Fruit fly (Drosophila melanogaster) ovary, adult (tissue): ENCODE data around the gene CG42814.

ENCODE experiments used
- CG17801 ChIP-seq: fragments of 200-800 bp; optimal IDR thresholded peaks from 2 replicates; lab custom pipeline; 2019; ENCODE audit warnings: missing biosample characterization, mild to moderate bottlenecking, missing genetic modification characterization, moderate library complexity; ENCODE audit not compliant: partially characterized antibody

CG42814 gene

DNA sequence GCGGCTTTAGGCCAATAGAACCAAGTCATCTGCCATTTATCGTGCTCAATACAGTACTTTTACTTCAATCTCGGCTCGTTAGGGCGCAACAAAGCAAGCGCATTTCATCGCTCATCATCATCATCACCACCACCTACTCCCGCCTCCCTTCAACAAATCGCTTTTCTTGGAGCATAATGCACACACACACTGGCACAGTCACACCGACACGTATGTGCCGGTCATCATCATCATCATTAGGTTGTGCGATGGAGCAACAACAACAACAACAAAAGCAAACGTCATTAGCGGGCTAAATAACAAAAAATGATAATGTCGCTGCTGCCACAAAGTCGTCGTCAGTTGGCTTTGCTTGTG, 16.1 kb upstream of the CG42814 start:
- no peak for TF ChIP-seq CG17801 (GFP tag; lab: Kevin White, UChicago)

DNA sequence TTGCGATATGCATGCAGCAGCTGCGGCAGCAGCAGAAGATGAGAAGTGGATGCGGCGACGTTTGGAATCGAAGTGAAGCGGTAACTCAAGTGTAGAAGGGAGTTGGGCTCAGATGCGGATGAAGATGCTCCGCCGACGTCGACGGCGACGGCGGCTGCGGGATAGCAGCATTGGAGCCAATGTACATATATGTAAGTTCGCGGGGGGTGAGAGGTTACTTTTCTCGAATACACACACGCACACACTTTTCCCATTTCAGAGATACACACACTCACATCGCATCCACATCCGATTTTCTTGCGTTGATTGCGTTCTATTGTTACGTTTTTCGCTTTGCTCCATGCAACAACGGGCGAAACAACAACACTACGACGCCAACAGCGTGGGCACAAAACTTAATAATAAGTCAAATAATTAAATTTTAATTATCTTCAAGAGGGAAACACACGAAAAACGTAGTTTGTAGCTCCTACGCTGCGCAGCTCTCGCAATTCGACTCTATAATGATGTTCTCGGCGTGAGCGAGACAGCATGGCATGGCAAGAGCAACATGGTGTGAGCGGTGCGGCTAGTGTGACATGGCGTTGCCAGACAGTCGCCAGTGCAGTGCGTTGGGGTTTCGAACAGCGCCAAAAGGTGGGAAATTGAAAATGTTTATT, 15.6 kb upstream of the CG42814 start, which contains the start of gene CG18766:
TSS of gene CG18766 (minus strand) at position 508 of the 659 bp plus-strand sequence.
- no peak for TF ChIP-seq CG17801 (GFP tag; lab: Kevin White, UChicago)

DNA sequence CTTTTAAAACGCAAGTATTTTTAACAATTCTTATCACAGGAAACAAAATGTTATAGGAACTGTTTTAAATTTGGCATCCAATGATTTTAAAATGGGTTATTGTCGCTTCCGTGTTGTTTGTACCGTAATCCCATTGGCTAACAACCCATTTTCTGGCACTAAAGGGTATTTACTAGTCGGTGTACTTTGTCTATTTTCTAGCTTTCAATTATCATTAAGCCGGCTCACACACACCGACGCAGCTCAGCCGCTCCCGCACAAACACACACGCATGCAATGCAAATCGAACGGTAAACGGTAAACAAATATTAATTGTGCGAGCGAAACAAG, 15.1 kb upstream of the CG42814 start:
- no peak for TF ChIP-seq CG17801 (GFP tag; lab: Kevin White, UChicago)

DNA sequence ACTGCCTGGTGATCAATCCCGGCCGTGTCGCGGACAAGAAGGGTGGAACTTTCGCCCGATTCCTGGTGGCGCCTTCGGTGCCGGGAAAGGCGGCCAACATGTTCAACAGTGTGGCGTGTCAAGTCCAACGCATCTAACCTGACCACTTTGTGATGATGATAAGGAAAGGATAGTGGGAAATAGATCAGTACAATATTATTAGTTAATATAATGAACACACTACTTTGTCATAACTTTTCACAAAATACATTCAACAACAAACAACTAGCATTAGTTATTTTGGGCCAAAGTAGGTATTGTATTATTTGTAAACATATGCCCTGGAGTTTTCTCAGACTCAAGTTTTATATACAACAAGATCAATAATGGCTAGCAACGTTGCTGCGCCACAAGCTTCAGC, 11.7 kb upstream of the CG42814 start, which contains the start of gene CG17991:
TSS of gene CG17991 (plus strand) at position 301 of the 400 bp plus-strand sequence.
- no peak for TF ChIP-seq CG17801 (GFP tag; lab: Kevin White, UChicago)

DNA sequence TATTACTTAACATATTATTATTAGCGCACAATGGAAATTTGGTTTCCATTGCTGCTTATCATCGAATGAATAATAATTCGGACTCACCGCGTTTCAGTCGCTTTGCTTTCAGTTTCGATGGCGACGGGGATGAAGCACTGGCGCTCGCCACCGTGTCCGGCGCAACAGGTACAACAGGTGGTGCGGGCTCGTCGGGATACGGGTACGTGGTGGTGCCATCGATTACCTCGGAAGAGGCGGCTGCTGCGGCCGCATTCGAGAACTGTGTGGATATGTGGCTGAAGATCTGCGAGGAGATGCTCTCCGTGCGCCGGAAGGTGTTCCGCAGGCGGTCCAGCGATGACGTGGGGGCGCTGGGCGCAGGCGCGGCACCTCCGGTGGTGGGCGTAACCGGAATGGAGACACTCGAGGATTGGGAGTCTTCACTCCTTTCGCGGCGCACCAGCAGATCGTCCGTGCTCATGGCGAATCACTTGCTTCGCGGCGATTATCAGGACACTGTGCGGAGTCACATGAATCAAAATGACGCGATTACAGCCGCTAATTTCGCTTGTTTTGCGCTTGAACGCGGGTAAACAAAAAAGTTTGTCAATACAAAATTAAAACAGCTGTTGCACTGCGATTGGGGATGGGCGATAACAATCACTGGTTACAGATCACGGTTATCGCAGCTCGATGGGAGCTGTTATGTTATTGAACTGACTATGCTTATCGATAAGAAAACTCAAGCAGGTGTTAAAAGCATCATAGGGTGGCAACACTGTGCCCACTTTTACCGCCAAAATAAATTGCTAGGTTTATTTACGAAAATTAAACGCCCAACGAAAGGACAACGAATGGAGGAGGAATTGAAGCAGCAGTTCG, 9.4 kb upstream of the CG42814 start, which contains the start of the genes CG31064 and PolA2:
TSS of gene CG31064 (minus strand) at position 648 of the 864 bp plus-strand sequence.
TSS of gene PolA2 (plus strand) at position 726 of the 864 bp plus-strand sequence.
- peak; percentile 5 for TF ChIP-seq CG17801 (GFP tag; lab: Kevin White, UChicago)

DNA sequence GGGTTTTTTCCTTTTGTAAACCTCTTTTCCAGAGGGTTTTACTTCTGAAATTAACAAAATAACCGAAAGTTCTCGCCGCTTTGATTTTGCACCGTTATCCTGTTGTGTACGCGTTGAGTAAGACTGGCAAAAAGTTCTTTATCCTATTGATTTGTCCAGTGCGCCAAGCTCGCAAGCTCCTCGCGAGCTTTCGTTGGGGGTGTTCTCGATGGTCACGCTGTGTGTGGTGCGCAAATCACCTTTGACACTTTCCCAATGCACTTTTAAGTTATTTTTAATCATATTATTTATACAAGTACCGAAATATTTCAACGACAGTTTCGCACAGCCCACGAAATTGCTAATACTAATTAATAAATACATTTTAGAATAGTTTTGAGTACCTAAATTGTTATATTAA, 8.7 kb upstream of the CG42814 start:
- TF ChIP-seq CG17801 (GFP tag; lab: Kevin White, UChicago), result no peak

DNA sequence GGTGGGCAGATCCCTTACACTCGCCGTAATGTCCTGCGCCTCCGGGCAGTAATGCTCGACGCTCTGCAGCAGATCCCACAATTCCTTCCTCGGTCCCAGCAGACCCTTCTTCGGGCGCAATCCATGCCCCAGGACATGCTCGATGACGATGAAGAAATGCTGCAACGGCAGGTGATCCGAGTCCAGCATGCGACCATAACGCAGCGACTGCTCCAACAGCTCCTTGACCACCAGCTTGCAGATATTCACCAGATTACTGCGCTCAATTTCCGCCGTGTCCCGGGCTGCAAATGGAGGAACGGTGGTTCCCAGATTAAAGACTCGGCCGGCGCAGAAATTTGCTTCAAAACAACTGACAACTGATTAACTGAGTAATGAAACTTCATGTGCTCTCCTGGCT, 4.1 kb upstream of the CG42814 start, which contains the start of gene CG31068:
TSS of gene CG31068 (plus strand) at position 301 of the 400 bp plus-strand sequence.
- no peak for TF ChIP-seq CG17801 (GFP tag; lab: Kevin White, UChicago)

DNA sequence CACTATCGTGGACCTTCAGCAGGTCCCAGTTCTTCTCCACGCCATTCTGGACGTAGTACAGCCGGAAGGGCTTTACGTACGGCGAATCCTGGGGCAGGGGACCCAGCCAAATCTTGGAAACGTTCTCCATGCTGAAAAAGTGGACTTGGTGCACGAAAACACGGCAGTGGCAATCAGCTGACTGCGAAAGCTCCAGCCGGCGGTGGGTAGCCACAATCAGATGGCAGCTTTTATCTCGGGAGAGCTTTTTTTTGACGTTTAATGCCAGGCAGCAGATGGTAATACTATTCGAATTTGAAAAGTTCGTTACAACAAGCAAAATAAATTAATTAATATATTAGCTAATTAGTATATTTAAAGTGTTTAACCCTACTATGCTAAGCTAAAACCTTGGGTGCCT, 926 bp downstream of the CG42814 start, which contains the start of gene CG42813:
TSS of gene CG42813 (minus strand) at position 220 of the 400 bp plus-strand sequence.
- no peak for TF ChIP-seq CG17801 (GFP tag; lab: Kevin White, UChicago)

DNA sequence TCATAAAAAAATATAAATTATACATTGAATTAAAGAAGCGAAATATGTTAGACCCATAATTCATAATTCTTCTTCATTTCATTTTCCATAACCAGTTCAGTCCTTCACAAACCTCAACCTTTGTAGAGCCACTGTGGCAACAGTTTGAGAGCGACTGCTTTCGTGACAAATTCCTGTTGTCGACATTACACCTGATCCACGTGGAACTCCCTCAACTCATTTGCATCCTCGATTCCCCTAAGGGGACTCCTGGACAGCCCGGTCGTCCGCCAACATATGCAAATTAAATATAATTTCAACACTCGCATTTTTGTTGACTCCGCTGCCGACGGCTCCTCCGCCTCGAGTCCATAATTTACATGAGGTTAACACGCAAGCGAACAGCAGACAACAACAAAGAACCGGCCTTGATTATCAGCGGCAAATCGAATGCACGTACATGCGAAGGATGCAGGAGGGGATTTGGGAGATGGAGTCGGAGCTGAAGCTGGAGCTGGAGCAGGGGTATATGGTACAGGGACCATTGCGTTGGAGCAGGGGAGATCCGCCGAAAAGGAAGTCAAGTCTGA, 3.1 kb downstream of the CG42814 start:
- no peak for TF ChIP-seq CG17801 (GFP tag; lab: Kevin White, UChicago)

DNA sequence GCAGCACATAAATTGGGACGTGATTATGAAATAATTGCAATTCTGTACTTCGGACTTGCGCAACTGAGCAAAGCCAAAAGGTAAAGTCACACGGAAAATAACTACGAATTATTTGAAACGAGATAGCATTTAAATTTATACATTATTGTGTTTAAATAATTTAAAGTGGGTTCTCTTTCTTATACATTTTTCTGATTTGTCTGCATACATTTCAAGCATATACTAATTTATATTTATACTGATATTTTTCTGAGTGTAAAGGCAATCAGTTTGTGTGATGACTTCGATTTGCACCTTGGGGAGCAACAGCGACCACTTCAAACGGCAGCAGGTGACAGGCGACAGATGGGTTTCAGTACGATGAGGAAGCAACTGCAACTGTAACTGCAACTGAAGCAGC, 3.8 kb downstream of the CG42814 start:
- TF ChIP-seq CG17801 (GFP tag; lab: Kevin White, UChicago), result no peak

DNA sequence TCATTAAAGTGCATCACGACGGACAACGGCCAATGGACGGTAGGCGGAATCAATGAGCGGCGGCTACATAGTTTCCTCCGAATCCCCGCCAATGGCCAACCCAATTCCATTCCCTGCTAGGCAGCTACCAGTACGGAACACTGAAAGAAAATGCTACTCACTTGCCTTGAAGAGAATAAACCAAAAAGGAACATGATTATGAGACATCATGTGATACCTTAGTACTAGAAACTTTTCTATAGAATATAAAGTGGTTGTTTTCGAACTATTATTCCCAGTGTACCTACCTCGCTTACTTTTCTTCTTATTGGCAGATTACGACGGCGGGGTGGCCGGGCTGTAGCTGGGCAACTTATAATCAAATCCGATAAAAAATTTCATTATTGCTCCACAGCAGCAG, 4.5 kb downstream of the CG42814 start:
- no peak for TF ChIP-seq CG17801 (GFP tag; lab: Kevin White, UChicago)

DNA sequence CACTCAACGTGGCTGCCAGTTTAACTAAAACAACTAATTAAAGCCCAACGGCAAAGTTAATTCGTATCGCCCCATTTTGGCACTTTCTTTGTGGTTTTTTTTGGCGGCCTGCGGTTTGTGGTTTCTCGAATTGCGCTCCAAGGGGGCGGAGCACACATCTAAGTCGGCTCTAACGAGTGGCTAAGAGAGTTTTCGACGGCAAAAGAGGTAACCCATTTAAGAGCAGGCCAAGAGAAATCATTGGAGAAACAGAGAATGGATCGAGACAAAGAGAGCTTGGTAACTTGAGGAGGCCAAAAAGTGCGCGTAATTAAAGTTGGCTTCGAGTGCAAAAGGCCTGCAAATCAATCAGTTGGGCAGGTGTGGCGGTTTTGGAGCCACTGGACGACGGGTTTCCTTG, 6.3 kb downstream of the CG42814 start:
- TF ChIP-seq CG17801 (GFP tag; lab: Kevin White, UChicago), result no peak

DNA sequence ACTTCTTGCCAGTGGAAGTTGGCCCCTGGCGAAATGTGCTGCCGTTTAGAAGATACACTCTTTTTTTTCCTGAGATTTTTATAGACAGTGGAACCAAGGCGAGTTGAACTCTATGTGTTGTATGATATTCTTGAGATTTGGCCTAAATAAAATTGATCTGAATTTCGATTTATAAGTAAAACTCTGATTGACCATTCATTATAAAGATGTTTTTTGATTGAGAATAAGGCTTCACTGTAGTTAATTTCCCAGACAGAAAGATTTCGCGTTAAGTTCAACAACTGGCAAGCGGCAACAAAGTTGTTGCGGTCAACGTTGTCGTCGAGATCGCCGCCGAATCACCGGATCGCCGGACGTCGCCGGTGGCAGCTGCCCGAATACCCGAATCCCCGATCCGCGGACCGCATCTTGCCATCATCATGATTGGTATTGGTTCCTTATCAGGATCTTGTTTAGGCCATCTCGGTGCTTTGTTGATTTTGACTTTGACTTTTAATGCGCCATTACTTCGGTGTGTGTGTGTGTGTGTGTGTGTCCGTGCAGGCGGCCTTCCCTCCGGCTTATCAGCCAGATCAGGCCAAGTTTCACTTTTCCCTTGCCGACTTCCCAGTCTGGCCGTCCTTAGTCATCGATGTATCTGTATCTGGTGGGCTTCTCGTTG, 7.1 kb downstream of the CG42814 start:
- TF ChIP-seq CG17801 (GFP tag; lab: Kevin White, UChicago), result no peak

DNA sequence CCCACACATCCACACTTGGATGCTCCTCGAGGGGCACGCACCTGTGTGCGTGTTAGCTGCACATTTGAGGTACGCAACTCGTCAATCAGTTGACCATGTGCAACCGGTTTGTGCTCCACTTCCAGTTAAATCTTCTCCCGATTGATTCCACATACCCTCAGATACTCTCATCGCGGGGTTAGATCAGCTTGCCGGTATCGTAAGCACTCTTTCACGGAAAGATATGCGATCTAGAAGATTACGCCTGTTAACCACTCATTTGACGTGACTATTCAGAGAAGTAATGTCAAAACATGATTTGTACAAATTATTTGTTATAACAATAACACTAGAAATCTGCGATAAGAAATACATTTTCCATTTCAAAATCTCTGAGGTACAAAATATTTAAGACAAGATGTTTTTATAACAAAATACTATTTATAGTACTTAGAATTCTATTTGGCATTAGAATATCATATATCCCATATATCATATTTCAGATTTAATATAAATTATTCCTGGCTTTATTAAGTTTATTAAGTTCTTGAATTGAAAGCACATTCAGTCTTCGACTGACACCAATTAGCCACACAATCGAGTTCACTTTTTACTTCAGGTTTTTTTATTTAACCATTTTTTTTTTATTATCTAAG, 8.3 kb downstream of the CG42814 start:
- TF ChIP-seq CG17801 (GFP tag; lab: Kevin White, UChicago), result no peak
